Fruit fly (Drosophila melanogaster): ENCODE data around the gene DCP2.

Gene DCP2

DNA sequence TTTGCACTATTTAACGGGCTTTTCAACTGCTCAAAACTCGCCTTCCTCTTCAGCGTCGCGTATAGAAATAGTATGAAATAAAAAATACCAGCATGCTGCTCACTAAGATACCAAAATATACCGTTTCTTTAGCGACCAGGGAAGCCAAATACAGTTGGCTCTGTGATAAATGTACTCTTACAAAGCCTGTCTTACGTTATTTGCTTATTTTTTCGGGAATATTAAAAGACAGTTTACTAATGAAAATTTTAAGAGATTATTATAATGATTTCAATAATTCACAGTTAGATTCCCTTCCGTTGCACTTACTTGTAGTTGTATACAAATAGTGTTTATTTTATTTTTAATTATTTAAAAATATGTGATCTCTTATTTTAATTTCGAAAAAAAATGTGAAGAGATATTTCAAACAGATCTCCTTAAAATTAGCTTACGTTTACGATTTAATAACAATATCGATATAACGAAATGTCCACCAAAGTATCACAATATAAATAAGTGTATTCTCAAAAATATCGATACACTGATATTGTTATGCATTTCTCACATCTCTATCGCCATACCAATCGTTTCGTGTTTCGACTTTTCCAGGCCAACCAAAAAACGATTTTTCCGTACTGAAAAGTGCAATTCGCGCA is at the start of gene DCP2, which contains the start of gene dbo:
TSS of gene DCP2 (minus strand) at position 77 of the 638 bp plus-strand sequence.
TSS of gene dbo (plus strand) at position 542 of the 638 bp plus-strand sequence.
- no peak for TF ChIP-seq CG17801 (GFP tag; optimal IDR thresholded peaks at IDR 0.05; ENCODE audit: partially characterized antibody)

DNA sequence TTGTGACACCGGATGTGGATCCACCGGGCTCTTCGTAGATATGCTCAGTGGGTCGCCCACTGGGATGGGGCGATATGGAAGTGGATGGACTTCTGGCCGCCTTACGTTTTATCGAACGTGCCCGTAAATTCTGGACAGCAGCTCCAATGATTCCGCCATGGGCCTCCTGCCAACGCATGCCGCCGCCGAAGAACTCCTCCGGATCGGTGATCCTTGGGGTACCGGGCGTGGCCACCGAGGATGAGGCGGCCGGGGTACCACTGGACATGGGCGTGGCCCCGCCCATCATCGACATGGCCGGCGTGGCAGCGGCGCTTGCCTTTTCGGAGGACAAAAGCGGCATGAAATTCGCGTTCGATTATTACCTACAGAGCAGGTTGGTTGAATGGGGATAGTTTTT is 29.8 kb upstream of the DCP2 start:
- no peak for TF ChIP-seq CG17801 (GFP tag; optimal IDR thresholded peaks at IDR 0.05; ENCODE audit: partially characterized antibody)

DNA sequence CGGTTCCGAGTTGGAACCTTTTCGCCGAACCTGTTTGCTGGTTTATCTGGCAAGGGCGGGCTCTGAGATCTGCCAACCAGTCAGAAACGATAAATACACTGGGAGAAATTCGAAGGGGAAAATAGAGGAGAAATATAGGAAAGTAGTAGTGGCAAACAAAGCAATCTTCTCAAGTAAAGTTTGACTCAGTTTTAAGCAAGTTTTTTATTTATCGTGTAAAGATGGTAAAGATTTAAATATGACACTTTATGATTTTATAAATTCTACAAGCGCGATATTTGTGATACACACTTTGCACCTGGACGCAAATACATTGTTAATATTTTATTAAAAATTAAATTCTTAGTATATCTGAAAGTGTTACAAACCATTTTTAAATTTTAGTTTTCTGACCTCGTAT is 21.4 kb upstream of the DCP2 start:
- no peak for TF ChIP-seq CG17801 (GFP tag; optimal IDR thresholded peaks at IDR 0.05; ENCODE audit: partially characterized antibody)

DNA sequence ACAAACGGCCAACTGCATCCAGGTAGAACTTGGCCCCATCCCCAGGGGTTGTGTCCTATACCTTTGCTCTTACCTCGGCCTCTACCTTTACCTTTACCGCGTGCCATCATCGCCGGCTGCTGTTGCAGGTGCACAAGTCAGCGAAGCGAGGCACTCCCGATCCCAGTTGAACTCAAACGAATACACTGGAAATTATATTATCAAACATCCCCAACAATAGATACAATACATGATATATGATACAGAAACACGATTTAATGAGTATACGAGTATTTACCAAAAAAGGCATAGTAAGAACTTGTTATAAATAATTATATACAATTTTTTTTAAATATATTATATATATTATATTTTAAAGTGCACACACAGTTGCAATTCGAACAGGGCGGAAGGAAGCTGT is 21.0 kb upstream of the DCP2 start:
- no peak for TF ChIP-seq CG17801 (GFP tag; optimal IDR thresholded peaks at IDR 0.05; ENCODE audit: partially characterized antibody)

DNA sequence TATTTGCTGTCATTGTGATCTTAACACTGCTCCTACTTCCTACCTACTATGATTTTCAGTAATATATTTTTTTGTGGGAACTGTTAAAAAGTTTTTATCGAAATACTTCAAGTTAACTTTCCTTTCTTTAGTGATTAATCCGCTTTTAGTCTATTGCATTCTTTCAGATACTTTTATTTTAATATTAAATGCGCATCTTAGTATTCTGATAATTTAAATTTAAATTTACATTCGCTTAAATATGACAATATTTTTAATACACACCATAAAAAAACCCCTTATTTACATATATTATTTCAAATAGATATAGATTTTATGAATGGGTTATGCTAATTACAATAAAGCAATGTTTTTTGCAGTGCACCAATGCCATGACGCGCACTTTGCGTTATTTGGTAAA is 18.4 kb upstream of the DCP2 start:
- TF ChIP-seq CG17801 (GFP tag; optimal IDR thresholded peaks at IDR 0.05; ENCODE audit: partially characterized antibody) = no peak

DNA sequence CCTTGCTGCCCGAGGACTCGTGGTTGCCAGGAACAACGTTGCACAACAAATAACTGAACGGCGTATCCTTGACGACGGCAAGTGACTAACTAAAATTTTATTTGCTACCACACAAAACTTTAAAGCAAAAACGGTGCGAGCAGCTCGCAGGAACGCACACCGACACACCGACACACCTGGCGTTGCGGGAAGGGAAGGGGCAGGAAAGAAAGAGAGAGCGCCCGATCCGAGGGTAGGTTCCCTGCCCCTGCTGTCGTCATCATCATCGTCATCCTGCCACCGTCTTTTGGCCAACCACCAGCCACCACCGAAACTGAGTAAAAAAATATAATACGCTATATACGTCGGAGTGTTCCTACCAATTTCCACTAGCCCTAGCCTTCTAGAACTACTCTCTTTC is 17.7 kb upstream of the DCP2 start, which contains the start of gene meru:
TSS of gene meru (minus strand) at position 101 of the 400 bp plus-strand sequence.
- no peak for TF ChIP-seq CG17801 (GFP tag; optimal IDR thresholded peaks at IDR 0.05; ENCODE audit: partially characterized antibody)

DNA sequence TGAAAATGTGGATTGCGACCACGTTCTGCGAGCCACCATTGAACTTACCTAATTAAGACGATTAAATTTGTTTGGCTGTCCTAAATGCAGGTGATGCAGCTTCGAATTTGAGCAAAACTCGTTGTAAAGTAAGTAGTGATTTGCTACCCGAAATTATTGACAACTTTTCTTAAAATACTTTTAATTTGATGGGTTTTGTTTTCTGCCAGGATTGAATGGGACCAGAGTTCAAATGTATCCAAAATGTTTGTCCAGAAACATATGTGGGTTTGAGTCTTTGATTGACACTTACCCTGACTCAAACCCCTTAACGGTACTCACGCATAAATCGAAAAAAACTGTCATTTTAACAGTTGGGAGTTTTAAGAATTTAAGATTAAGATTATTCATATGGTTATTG is 11.0 kb upstream of the DCP2 start, which contains the start of gene CG15715:
TSS of gene CG15715 (minus strand) at position 274 of the 400 bp plus-strand sequence.
- peak; percentile 12 for TF ChIP-seq CG17801 (GFP tag; optimal IDR thresholded peaks at IDR 0.05; ENCODE audit: partially characterized antibody)

DNA sequence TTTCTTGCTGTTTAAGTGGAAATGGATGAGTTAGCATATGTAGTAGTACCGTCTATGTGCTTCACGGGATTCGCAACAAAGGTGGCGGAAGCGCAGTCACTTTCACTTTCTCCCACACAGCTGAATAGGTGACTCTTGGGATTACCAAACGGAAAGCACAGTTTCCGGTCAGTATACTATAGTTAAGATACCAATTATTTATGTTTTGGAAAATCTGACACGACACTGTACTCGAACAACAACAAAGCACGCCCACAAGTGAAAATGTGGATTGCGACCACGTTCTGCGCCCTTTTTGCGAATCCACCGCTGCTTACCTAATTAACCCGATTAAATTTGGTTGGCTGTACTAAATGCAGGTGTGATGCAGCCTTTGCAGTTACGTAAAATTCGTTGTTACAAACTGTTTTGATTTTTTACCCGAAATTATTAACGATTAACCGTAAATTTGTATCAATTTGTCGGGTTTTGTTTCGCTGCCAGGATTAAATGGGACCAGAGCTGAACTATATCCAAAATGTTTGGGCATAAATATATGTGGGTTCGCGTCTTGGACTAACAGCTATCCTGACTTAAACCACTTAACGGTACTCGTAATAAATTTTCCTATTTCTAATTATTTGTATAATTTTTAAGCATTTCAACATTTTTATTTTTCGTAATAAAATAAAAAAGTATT is 8.8 kb upstream of the DCP2 start, which contains the start of gene CG18081:
TSS of gene CG18081 (minus strand) at position 512 of the 679 bp plus-strand sequence.
- no peak for TF ChIP-seq CG17801 (GFP tag; optimal IDR thresholded peaks at IDR 0.05; ENCODE audit: partially characterized antibody)

DNA sequence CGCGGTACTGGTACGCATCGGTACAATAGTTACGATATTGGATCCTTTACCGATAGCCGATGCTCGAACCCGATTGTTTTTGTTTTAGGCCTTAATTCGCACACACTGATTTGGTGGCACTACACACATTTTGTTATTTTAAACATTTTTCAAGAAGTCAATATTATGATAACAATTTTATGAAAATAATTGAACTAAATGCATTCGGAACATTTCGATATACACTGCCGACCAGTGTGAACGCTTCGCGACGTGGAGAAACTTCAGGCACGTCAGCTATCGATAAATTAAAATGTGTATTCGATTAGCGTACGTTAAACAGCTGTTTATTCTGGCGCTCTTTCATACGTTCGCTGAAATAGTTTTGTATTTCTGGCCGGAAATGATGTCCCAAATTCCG is 5.9 kb upstream of the DCP2 start, which contains the start of gene CG12713:
TSS of gene CG12713 (plus strand) at position 319 of the 400 bp plus-strand sequence.
- TF ChIP-seq CG17801 (GFP tag; optimal IDR thresholded peaks at IDR 0.05; ENCODE audit: partially characterized antibody) = no peak

DNA sequence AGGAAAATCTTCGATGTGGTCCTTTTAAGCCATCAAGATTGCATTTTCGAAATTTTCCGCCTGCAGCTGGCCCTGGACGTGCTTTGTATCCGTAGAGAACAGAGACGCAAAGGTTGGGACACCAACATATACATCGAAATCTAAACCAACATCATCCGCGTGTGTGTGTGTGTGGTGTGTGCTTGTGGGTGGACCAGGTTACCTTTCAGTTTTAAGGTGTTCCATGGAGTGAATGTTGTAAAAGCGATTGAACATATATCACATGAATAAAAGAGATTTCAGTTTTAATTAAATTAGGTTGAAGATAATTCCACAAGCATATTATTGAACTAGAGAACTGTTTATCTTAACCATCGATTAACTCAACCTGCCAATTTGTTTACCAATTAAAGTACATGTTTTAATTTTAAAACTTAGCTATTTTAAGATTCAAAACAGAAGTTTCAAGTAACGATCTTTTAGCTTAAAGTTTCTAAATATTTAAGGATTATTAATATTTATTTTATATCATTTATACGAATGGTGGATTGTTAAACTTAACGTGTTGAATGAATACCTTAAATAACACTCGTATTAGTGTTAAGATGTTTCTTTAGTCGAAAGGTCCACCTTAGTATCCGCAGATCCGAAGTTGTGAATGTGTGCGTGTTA is 887 bp upstream of the DCP2 start:
- peak; percentile 86 for TF ChIP-seq CG17801 (GFP tag; optimal IDR thresholded peaks at IDR 0.05; ENCODE audit: partially characterized antibody)

DNA sequence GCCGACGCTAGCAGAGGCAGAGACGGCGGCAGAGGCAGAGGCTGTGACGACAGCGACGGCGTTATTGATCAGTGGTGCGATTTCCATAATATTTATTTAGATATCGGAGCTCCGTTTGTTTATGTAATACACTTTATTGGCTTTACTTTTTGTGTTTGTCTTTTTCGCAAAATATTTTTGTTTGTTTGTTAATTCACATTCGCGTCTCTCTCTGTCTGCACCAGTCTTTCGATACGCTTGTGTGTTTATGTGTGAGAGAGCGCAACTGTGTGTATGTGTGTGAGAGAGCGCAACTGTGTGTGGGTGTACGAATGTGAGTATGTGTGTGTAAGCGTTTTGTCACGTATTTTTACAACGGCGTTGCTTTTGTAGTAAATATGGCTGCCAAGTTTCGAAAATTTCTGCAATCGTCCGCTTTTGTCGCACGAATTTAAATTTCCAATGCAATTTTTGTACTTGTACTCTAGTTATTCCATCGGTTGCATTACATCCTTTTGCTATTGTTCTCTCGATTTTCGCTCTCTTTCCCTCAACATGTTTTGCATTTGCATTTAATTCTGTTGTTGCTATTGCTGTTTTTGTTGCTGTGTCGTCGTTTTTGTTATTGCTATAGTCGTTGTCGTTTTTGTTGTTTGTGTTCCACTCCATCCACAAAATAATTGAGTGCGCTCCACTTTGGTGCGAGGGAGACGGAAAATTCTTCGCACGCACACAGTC is 572 bp downstream of the DCP2 start:
- peak; percentile 22 for TF ChIP-seq CG17801 (GFP tag; optimal IDR thresholded peaks at IDR 0.05; ENCODE audit: partially characterized antibody)

DNA sequence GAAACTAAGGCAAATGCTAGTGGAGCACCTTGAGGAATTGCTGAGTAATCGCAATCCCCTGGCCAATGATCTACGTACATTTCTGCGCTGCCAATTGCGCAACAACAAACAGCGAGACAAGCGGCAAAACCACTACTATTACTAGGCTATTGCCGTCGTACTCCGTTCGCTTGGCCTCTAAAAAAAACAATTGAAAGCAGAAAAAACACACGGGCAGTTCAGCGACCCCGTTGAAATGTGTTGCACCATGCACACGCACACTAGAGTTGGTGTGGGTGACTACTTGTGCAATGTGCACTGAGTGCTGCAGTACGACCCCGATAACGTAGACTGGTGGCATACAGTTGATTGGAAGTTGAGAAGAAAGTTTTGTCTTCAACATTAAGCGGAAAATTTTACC is 1.7 kb downstream of the DCP2 start:
- no peak for TF ChIP-seq CG17801 (GFP tag; optimal IDR thresholded peaks at IDR 0.05; ENCODE audit: partially characterized antibody)

DNA sequence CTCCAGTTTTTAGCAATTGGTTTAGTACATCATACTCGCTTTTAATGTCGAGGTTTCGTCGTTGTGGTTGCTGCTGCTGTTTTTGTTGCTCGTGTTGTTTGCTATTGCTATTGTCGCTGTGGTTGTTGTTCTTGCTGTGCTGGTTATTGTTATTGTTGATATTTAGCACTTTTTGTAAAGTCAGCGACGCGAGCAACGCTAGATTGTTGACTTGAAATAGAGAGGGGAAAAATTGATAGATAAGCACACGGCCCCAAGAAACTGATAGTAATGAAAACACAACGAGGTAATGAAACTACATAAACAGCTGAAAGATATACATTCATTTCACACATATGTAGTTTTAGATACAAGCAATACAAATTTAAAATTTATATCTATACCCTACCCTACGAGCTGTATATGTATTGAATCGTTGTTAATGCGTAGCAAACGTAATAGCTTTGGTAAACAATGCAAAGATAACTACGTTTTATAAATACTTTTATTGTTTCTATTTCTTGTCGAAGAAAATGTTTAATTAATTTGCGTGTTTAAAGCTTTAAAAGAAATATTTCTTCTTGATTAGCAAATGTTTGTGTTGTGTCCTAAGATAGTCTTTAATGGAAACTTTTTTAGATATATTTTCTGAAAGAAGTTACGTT is 2.3 kb downstream of the DCP2 start:
- no peak for TF ChIP-seq CG17801 (GFP tag; optimal IDR thresholded peaks at IDR 0.05; ENCODE audit: partially characterized antibody)

DNA sequence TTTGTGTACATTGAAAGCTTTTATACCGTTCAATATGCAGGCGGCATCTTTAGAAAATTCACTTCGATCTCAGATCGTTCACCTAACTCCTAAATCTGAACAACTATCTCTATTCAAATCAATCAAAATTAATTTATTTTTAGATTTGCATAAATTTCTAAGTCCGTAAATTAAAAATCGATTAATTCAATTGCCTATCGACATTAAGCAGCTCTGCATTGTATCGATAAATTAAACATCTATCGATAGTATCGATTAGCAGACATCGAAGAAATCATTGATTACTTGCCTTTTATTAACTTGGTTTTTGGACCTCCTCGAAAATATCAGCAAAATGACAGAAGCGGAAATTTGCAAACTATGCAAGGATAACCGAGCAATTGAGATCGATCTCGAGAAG is 9.5 kb downstream of the DCP2 start, which contains the start of gene CkIIalpha-i1:
TSS of gene CkIIalpha-i1 (plus strand) at position 266 of the 400 bp plus-strand sequence.
- TF ChIP-seq CG17801 (GFP tag; optimal IDR thresholded peaks at IDR 0.05; ENCODE audit: partially characterized antibody) = no peak

DNA sequence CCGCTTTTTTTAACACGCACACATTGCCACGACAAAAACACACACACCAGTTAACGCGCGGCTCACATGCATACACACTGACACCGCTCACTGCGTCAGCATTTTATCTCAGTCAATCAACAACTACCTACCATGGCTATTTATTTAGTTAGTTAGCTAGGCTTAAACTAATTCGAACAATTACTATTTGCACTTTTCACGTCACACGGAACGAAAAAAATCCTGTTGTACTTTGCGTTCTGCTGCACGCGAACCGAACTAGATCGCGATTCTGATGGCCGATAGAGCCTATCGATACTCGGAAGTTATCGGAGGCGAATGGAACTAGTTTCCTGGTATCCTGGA is 10.1 kb downstream of the DCP2 start, which contains the start of gene fwe:
TSS of gene fwe (minus strand) at position 268 of the 345 bp plus-strand sequence.
- TF ChIP-seq CG17801 (GFP tag; optimal IDR thresholded peaks at IDR 0.05; ENCODE audit: partially characterized antibody) = no peak

All from ovary, adult (tissue).